Worm (Caenorhabditis elegans) whole organism, L4/young adult: Measurements from ENCODE around the gene eri-9.

Experiments used
- dao-5 ChIP-seq: sonication (generic microtip); optimal IDR thresholded peaks from 2 replicates; lab custom pipeline; 2016; ENCODE audit warnings: missing genotype, missing genetic modification characterization, moderate library complexity, missing compliant biosample characterization
- him-1 ChIP-seq: sonication (generic microtip); optimal IDR thresholded peaks from 2 replicates; lab custom pipeline; 2016; ENCODE audit warnings: missing genotype, missing genetic modification reagents, missing genetic modification characterization, missing compliant biosample characterization

- TF ChIP-seq dao-5 (tag; lab: Kevin White, UChicago) = no peak
- peak; percentile 85 for TF ChIP-seq him-1
Measured at ce11 chrIII:4962886-4963285, 30.6 kb downstream of the eri-9 start, which contains the start of gene C27F2.9.
